Fruit fly (Drosophila melanogaster) whole organism, prepupa: ENCODE measurements around the gene Ras85D.
A peak's percentile ranks its signal among the peaks of the same experiment; 100 is the strongest.

Experiments used
- Blimp-1 ChIP-seq: fragments of 200-800 bp; sonication (Bioruptor generic); optimal IDR thresholded peaks from 3 replicates; lab custom pipeline; 2017; ENCODE audit warnings: missing biosample characterization, missing genetic modification characterization, mild to moderate bottlenecking, moderate library complexity, missing genetic modification reagents
- CG10631 ChIP-seq: fragments of 200-800 bp; sonication (Bioruptor generic); optimal IDR thresholded peaks from 2 replicates; lab custom pipeline; 2016; ENCODE audit warnings: missing biosample characterization, missing genetic modification characterization
- CG10669 ChIP-seq: fragments of 200-800 bp; sonication (Bioruptor generic); optimal IDR thresholded peaks from 3 replicates; lab custom pipeline; 2018; ENCODE audit warnings: missing biosample characterization, mild to moderate bottlenecking, missing genetic modification characterization, moderate library complexity
- CG11294 ChIP-seq: fragments of 200-800 bp; sonication (Bioruptor generic); IDR thresholded peaks from 2 replicates; pipeline ENCODE4 v1.3.6; 2022; ENCODE audit warnings: missing biosample characterization, missing genetic modification characterization
- CG11762 ChIP-seq: fragments of 200-800 bp; sonication (Bioruptor generic); optimal IDR thresholded peaks from 3 replicates; lab custom pipeline; 2016; ENCODE audit warnings: missing biosample characterization, missing genetic modification characterization; ENCODE audit not compliant: insufficient read depth
- CG11902 ChIP-seq: fragments of 200-800 bp; sonication (Bioruptor generic); optimal IDR thresholded peaks from 3 replicates; lab custom pipeline; 2016; ENCODE audit warnings: missing biosample characterization, missing genetic modification characterization
- CG15336 ChIP-seq: fragments of 200-800 bp; sonication (Bioruptor generic); IDR thresholded peaks from 2 replicates; pipeline ENCODE4 v1.3.6; 2022; ENCODE audit warnings: missing biosample characterization, missing genetic modification characterization
- CG1621 ChIP-seq: fragments of 200-800 bp; sonication (Bioruptor generic); optimal IDR thresholded peaks from 3 replicates; lab custom pipeline; 2018; ENCODE audit warnings: missing biosample characterization, mild to moderate bottlenecking, missing genetic modification characterization
- CG16779 ChIP-seq: fragments of 200-800 bp; sonication (Bioruptor generic); optimal IDR thresholded peaks from 3 replicates; lab custom pipeline; 2017; ENCODE audit warnings: missing biosample characterization, mild to moderate bottlenecking, missing genetic modification characterization
- CG3032 ChIP-seq: fragments of 200-800 bp; optimal IDR thresholded peaks from 2 replicates; lab custom pipeline; 2019; ENCODE audit warnings: missing biosample characterization, mild to moderate bottlenecking, missing genetic modification characterization, moderate library complexity
- CG32006 ChIP-seq: fragments of 200-800 bp; sonication (Bioruptor generic); optimal IDR thresholded peaks from 3 replicates; lab custom pipeline; 2017; ENCODE audit warnings: missing biosample characterization, mild to moderate bottlenecking, missing genetic modification characterization
- CG34406 ChIP-seq: fragments of 200-800 bp; sonication (Bioruptor generic); optimal IDR thresholded peaks from 3 replicates; lab custom pipeline; 2016; ENCODE audit warnings: missing biosample characterization, missing genetic modification characterization
- CG3919 ChIP-seq: fragments of 200-800 bp; sonication (Bioruptor generic); optimal IDR thresholded peaks from 3 replicates; lab custom pipeline; 2016; ENCODE audit warnings: missing biosample characterization, missing genetic modification characterization
- CG4318 ChIP-seq: fragments of 200-800 bp; sonication (Bioruptor generic); optimal IDR thresholded peaks from 3 replicates; lab custom pipeline; 2017; ENCODE audit warnings: missing biosample characterization, mild to moderate bottlenecking, missing genetic modification characterization
- CG6163 ChIP-seq: fragments of 200-800 bp; sonication (Bioruptor generic); IDR thresholded peaks from 3 replicates; pipeline ENCODE4 v1.3.6; 2022; ENCODE audit warnings: missing biosample characterization, missing genetic modification characterization
- CG6276 ChIP-seq: fragments of 200-800 bp; sonication (Bioruptor generic); optimal IDR thresholded peaks from 2 replicates; lab custom pipeline; 2017; ENCODE audit warnings: missing biosample characterization, mild to moderate bottlenecking, missing genetic modification characterization
- CG6808 ChIP-seq: fragments of 200-800 bp; sonication (Bioruptor generic); optimal IDR thresholded peaks from 3 replicates; lab custom pipeline; 2017; ENCODE audit warnings: missing biosample characterization, missing genetic modification characterization, mild to moderate bottlenecking, moderate library complexity, missing genetic modification reagents
- CG6854 ChIP-seq: fragments of 200-800 bp; sonication (Bioruptor generic); optimal IDR thresholded peaks from 2 replicates; lab custom pipeline; 2017; ENCODE audit warnings: missing biosample characterization, mild to moderate bottlenecking, missing genetic modification characterization
- CG7368 ChIP-seq: fragments of 200-800 bp; sonication (Bioruptor generic); optimal IDR thresholded peaks from 3 replicates; lab custom pipeline; 2016; ENCODE audit warnings: missing biosample characterization, missing genetic modification characterization
- CG8119 ChIP-seq: fragments of 200-800 bp; sonication (Bioruptor generic); IDR thresholded peaks from 3 replicates; pipeline ENCODE4 v1.3.6; 2022; ENCODE audit warnings: missing biosample characterization, missing genetic modification characterization
- CG8319 ChIP-seq: fragments of 200-800 bp; sonication (Bioruptor generic); optimal IDR thresholded peaks from 3 replicates; lab custom pipeline; 2016; ENCODE audit warnings: missing biosample characterization, missing genetic modification characterization
- CG8632 ChIP-seq: fragments of 200-800 bp; sonication (Bioruptor generic); optimal IDR thresholded peaks from 3 replicates; lab custom pipeline; 2016; ENCODE audit warnings: missing biosample characterization, missing genetic modification characterization
- Eip75B ChIP-seq: fragments of 200-800 bp; sonication (Bioruptor generic); optimal IDR thresholded peaks from 3 replicates; lab custom pipeline; 2016; ENCODE audit warnings: missing biosample characterization, missing genetic modification characterization
- Eip78C ChIP-seq: fragments of 200-800 bp; sonication (Bioruptor generic); peaks from one replicate; lab custom pipeline; 2016; ENCODE audit warnings: missing biosample characterization, missing genetic modification characterization
- Eip93F ChIP-seq: fragments of 200-800 bp; sonication (Bioruptor generic); optimal IDR thresholded peaks from 2 replicates; lab custom pipeline; 2016; ENCODE audit warnings: missing biosample characterization, mild to moderate bottlenecking, missing genetic modification characterization
- Ets21C ChIP-seq: fragments of 200-800 bp; sonication (Bioruptor generic); optimal IDR thresholded peaks from 3 replicates; lab custom pipeline; 2016; ENCODE audit warnings: missing biosample characterization, missing genetic modification characterization
- Ets96B ChIP-seq: fragments of 200-800 bp; optimal IDR thresholded peaks from 2 replicates; lab custom pipeline; 2019; ENCODE audit warnings: missing biosample characterization, mild to moderate bottlenecking, missing genetic modification characterization, moderate library complexity
- Gug ChIP-seq: fragments of 200-800 bp; sonication (Bioruptor generic); IDR thresholded peaks from 2 replicates; pipeline ENCODE4 v1.3.6; 2022; ENCODE audit warnings: missing biosample characterization, missing genetic modification characterization
- Hr38 ChIP-seq: sonication (Bioruptor generic); optimal IDR thresholded peaks from 2 replicates; lab custom pipeline; 2016; ENCODE audit warnings: missing biosample characterization, missing genetic modification characterization
- Hr39 ChIP-seq: fragments of 200-800 bp; sonication (Bioruptor generic); optimal IDR thresholded peaks from 2 replicates; lab custom pipeline; 2016; ENCODE audit warnings: missing biosample characterization, missing genetic modification characterization
- Lpt ChIP-seq: fragments of 200-800 bp; sonication (Bioruptor generic); optimal IDR thresholded peaks from 3 replicates; lab custom pipeline; 2016; ENCODE audit warnings: missing biosample characterization, missing genetic modification characterization
- Met ChIP-seq: fragments of 200-800 bp; sonication (Bioruptor generic); optimal IDR thresholded peaks from 3 replicates; lab custom pipeline; 2016; ENCODE audit warnings: missing biosample characterization, missing genetic modification characterization
- OdsH ChIP-seq: fragments of 200-800 bp; sonication (Bioruptor generic); optimal IDR thresholded peaks from 3 replicates; lab custom pipeline; 2016; ENCODE audit warnings: missing biosample characterization, missing genetic modification characterization
- Smox ChIP-seq: fragments of 200-800 bp; sonication (Bioruptor generic); optimal IDR thresholded peaks from 3 replicates; lab custom pipeline; 2016; ENCODE audit warnings: missing biosample characterization, missing genetic modification characterization
- Sox14 ChIP-seq: fragments of 200-800 bp; sonication (Bioruptor generic); optimal IDR thresholded peaks from 3 replicates; lab custom pipeline; 2016; ENCODE audit warnings: missing biosample characterization, missing genetic modification characterization
- Sox15 ChIP-seq: fragments of 200-800 bp; sonication (Bioruptor generic); optimal IDR thresholded peaks from 3 replicates; lab custom pipeline; 2016; ENCODE audit warnings: missing biosample characterization, missing genetic modification characterization
- achi ChIP-seq: fragments of 200-800 bp; sonication (Bioruptor generic); optimal IDR thresholded peaks from 3 replicates; lab custom pipeline; 2016; ENCODE audit warnings: missing biosample characterization, missing genetic modification characterization
- acj6 ChIP-seq: fragments of 200-800 bp; sonication (Bioruptor generic); optimal IDR thresholded peaks from 3 replicates; lab custom pipeline; 2016; ENCODE audit warnings: missing biosample characterization, missing genetic modification characterization
- cyc ChIP-seq: fragments of 200-800 bp; sonication (Bioruptor generic); optimal IDR thresholded peaks from 3 replicates; lab custom pipeline; 2016; ENCODE audit warnings: missing biosample characterization, missing genetic modification characterization
- dac ChIP-seq: fragments of 200-800 bp; sonication (Bioruptor generic); optimal IDR thresholded peaks from 2 replicates; lab custom pipeline; 2017; ENCODE audit warnings: missing biosample characterization, mild to moderate bottlenecking, missing genetic modification characterization
- dsx ChIP-seq: fragments of 200-800 bp; optimal IDR thresholded peaks from 3 replicates; lab custom pipeline; 2019; ENCODE audit warnings: missing biosample characterization, mild to moderate bottlenecking, missing genetic modification characterization, moderate library complexity; ENCODE audit not compliant: poor library complexity, severe bottlenecking
- fd59A ChIP-seq: fragments of 200-800 bp; sonication (Bioruptor generic); optimal IDR thresholded peaks from 2 replicates; lab custom pipeline; 2017; ENCODE audit warnings: missing biosample characterization, mild to moderate bottlenecking, missing genetic modification characterization, missing genetic modification reagents
- fd85E ChIP-seq: fragments of 200-800 bp; sonication (Bioruptor generic); optimal IDR thresholded peaks from 3 replicates; lab custom pipeline; 2016; ENCODE audit warnings: missing biosample characterization, missing genetic modification characterization
- fkh ChIP-seq: fragments of 200-800 bp; sonication (Bioruptor generic); optimal IDR thresholded peaks from 3 replicates; lab custom pipeline; 2017; ENCODE audit warnings: missing biosample characterization, mild to moderate bottlenecking, missing genetic modification characterization, moderate library complexity
- lz ChIP-seq: fragments of 200-800 bp; sonication (Bioruptor generic); optimal IDR thresholded peaks from 3 replicates; lab custom pipeline; 2016; ENCODE audit warnings: missing biosample characterization, missing genetic modification characterization
- net ChIP-seq: fragments of 200-800 bp; sonication (Bioruptor generic); optimal IDR thresholded peaks from 3 replicates; lab custom pipeline; 2016; ENCODE audit warnings: missing biosample characterization, missing genetic modification characterization
- pdm3 ChIP-seq: fragments of 200-800 bp; sonication (Bioruptor generic); optimal IDR thresholded peaks from 3 replicates; lab custom pipeline; 2016; ENCODE audit warnings: missing biosample characterization, missing genetic modification characterization
- salr ChIP-seq, 2 experiments: fragments of 200-800 bp; sonication (Bioruptor generic); optimal IDR thresholded peaks; 3 replicates each; lab custom pipeline; 2016 to 2018; ENCODE audit warnings: missing biosample characterization in 2 of 2, missing genetic modification characterization in 2 of 2, mild to moderate bottlenecking in 1 of 2
- spab ChIP-seq: fragments of 200-800 bp; sonication (Bioruptor generic); optimal IDR thresholded peaks from 2 replicates; lab custom pipeline; 2017; ENCODE audit warnings: missing biosample characterization, mild to moderate bottlenecking, missing genetic modification characterization, missing genetic modification reagents
- ss ChIP-seq, 2 experiments: fragments of 200-800 bp; sonication (Bioruptor generic); optimal IDR thresholded peaks; 2 replicates in 1 of 2; 3 replicates in 1 of 2; lab custom pipeline; 2017 to 2018; ENCODE audit warnings: mild to moderate bottlenecking in 2 of 2, missing biosample characterization in 2 of 2, missing genetic modification characterization in 2 of 2, moderate library complexity in 1 of 2
- svp ChIP-seq: fragments of 200-800 bp; sonication (Bioruptor generic); peaks from one replicate; lab custom pipeline; 2016; ENCODE audit warnings: missing biosample characterization, missing genetic modification characterization
- topi ChIP-seq: fragments of 200-800 bp; sonication (Bioruptor generic); optimal IDR thresholded peaks from 3 replicates; lab custom pipeline; 2016; ENCODE audit warnings: missing biosample characterization, missing genetic modification characterization
- vri ChIP-seq: fragments of 200-800 bp; sonication (Bioruptor generic); optimal IDR thresholded peaks from 3 replicates; lab custom pipeline; 2016; ENCODE audit warnings: missing biosample characterization, mild to moderate bottlenecking, missing genetic modification characterization

Ras85D gene

DNA sequence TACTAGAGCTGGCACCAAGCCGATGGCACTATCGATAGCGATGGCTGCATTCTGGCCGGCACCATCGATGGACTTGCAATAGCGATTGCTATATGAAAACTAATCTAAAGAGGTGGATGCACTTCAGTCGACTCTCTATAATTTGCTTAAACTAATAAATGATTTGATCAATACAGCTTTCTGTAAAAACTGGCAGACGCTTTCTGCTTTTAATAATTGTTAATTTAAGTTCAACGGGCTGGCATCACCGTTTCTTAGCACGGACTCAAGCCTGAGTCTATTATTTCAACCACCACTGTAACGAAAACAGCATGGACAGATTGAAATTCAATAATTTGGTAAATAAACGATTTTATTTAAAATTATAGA is at the start of gene Ras85D, which contains the start of gene Rlb1:
TSS of gene Ras85D (minus strand) at position 16 of the 369 bp plus-strand sequence.
TSS of gene Rlb1 (plus strand) at position 276 of the 369 bp plus-strand sequence.
- no peak for TF ChIP-seq CG11762
- no peak for TF ChIP-seq dac
- TF ChIP-seq CG6808: no peak
- TF ChIP-seq CG6854 (GFP tag; lab: Kevin White, UChicago): no peak
- TF ChIP-seq Sox15 (GFP tag; lab: Kevin White, UChicago): peak; percentile 58
- TF ChIP-seq salr (GFP tag; optimal IDR thresholded peaks at IDR 0.05; lab: Kevin White, UChicago): no peak
- TF ChIP-seq CG3919 (GFP tag; lab: Kevin White, UChicago): no peak
- peak; percentile 58 for TF ChIP-seq CG3032 (tag; lab: Kevin White, UChicago)
- TF ChIP-seq Eip75B (GFP tag; lab: Kevin White, UChicago): no peak
- TF ChIP-seq fd85E (GFP tag; lab: Kevin White, UChicago): no peak
- TF ChIP-seq CG32006 (GFP tag; lab: Kevin White, UChicago): no peak
- peak; percentile 79 for TF ChIP-seq Hr39
- TF ChIP-seq CG8119 (GFP tag; lab: Robert Waterston, UW): no peak
- peak; percentile 49 for TF ChIP-seq topi (GFP tag; lab: Kevin White, UChicago)
- no peak for TF ChIP-seq CG11294 (GFP tag; lab: Robert Waterston, UW)
- no peak for TF ChIP-seq OdsH
- peak; percentile 68 for TF ChIP-seq Sox14
- no peak for TF ChIP-seq ss (GFP tag; optimal IDR thresholded peaks at IDR 0.05; lab: Kevin White, UChicago)
- TF ChIP-seq Lpt (GFP tag; lab: Kevin White, UChicago): peak; percentile 14
- peak; percentile 14 for TF ChIP-seq Ets96B (tag; lab: Kevin White, UChicago)
- TF ChIP-seq CG34406: no peak
- peak; percentile 69 for TF ChIP-seq acj6 (GFP tag; lab: Kevin White, UChicago)
- no peak for TF ChIP-seq CG4318 (GFP tag; lab: Kevin White, UChicago)
- no peak for TF ChIP-seq spab
- TF ChIP-seq dsx (GFP tag; lab: Kevin White, UChicago): no peak
- TF ChIP-seq CG8632: no peak
- no peak for TF ChIP-seq fd59A
- TF ChIP-seq net (GFP tag; lab: Kevin White, UChicago): no peak
- peak; percentile 54 for TF ChIP-seq CG11902 (GFP tag; lab: Kevin White, UChicago)
- peak; percentile 70 for TF ChIP-seq lz
- TF ChIP-seq CG6163 (GFP tag; lab: Robert Waterston, UW): no peak
- TF ChIP-seq Ets21C: no peak
- no peak for TF ChIP-seq Gug (GFP tag; lab: Robert Waterston, UW)
- no peak for TF ChIP-seq CG15336 (GFP tag; lab: Robert Waterston, UW)
- no peak for TF ChIP-seq CG16779 (tag; lab: Kevin White, UChicago)
- no peak for TF ChIP-seq svp (GFP tag; lab: Kevin White, UChicago)
- peak; percentile 29 for TF ChIP-seq Hr38 (GFP tag; lab: Kevin White, UChicago)
- no peak for TF ChIP-seq CG8319 (GFP tag; lab: Kevin White, UChicago)
- TF ChIP-seq CG10631 (GFP tag; lab: Kevin White, UChicago): no peak
- TF ChIP-seq Eip78C (GFP tag; lab: Kevin White, UChicago): peak; percentile 66
- no peak for TF ChIP-seq Eip93F (GFP tag; lab: Kevin White, UChicago)
- no peak for TF ChIP-seq CG10669
- no peak for TF ChIP-seq Met (GFP tag; lab: Kevin White, UChicago)
- peak; percentile 53 for TF ChIP-seq achi (GFP tag; lab: Kevin White, UChicago)
- TF ChIP-seq vri (GFP tag; lab: Kevin White, UChicago): no peak
- TF ChIP-seq CG7368 (GFP tag; lab: Kevin White, UChicago): no peak
- TF ChIP-seq fkh (GFP tag; lab: Kevin White, UChicago): peak; percentile 29
- TF ChIP-seq pdm3 (GFP tag; lab: Kevin White, UChicago): no peak
- no peak for TF ChIP-seq Smox (GFP tag; lab: Kevin White, UChicago)
- peak; percentile 72 for TF ChIP-seq cyc (GFP tag; lab: Kevin White, UChicago)
- no peak for TF ChIP-seq Blimp-1 (GFP tag; lab: Kevin White, UChicago)
- no peak for TF ChIP-seq CG6276 (GFP tag; lab: Kevin White, UChicago)
- TF ChIP-seq CG1621 (tag; lab: Kevin White, UChicago): no peak
